Worm (Caenorhabditis elegans): ENCODE measurements around the gene fbxa-197.
"Not testable (repeated sequence)": the region's sequence is repeated elsewhere in the genome, so short reads cannot be mapped to it uniquely, and the experiment has no call there.

Gene fbxa-197

ce11 chrV:15829907-15830306, 37.6 kb upstream of the fbxa-197 start, which contains the start of gene srbc-55:
Gene srbc-55, minus strand, starts transcription at chrV:15830007.
- TF ChIP-seq che-1 (tag; optimal IDR thresholded peaks at IDR 0.05) (no peak), pax-1 (tag; optimal IDR thresholded peaks at IDR 0.05) (no peak), gmeb-2 (tag; optimal IDR thresholded peaks at IDR 0.05) (no peak), K09A11.1 (tag; optimal IDR thresholded peaks at IDR 0.05; ENCODE audit: insufficient read depth) (no peak)

ce11 chrV:15831586-15831985, 35.9 kb upstream of the fbxa-197 start, which contains the start of gene srbc-56:
Gene srbc-56, minus strand, starts transcription at chrV:15831686.
- no peak for TF ChIP-seq fkh-10 (GFP tag; optimal IDR thresholded peaks at IDR 0.05)
- TF ChIP-seq pqm-1 (tag; optimal IDR thresholded peaks at IDR 0.05), result no peak
- TF ChIP-seq unc-42 (tag; optimal IDR thresholded peaks at IDR 0.05), result no peak
- no peak for TF ChIP-seq ceh-6 (GFP tag; optimal IDR thresholded peaks at IDR 0.05)
- no peak for TF ChIP-seq tbx-7 (tag; optimal IDR thresholded peaks at IDR 0.05)
- no peak for TF ChIP-seq ceh-14 (tag; optimal IDR thresholded peaks at IDR 0.05)
- no peak for TF ChIP-seq ztf-16 (tag; optimal IDR thresholded peaks at IDR 0.05)
- TF ChIP-seq ceh-24 (tag; optimal IDR thresholded peaks at IDR 0.05), result no peak
- TF ChIP-seq pag-3 (tag; optimal IDR thresholded peaks at IDR 0.05; ENCODE audit: borderline replicate concordance), result no peak
- no peak for TF ChIP-seq npax-4 (tag; optimal IDR thresholded peaks at IDR 0.05)
- TF ChIP-seq syd-9 (tag; optimal IDR thresholded peaks at IDR 0.05), result no peak
- TF ChIP-seq Y22D7AL.16 (tag; optimal IDR thresholded peaks at IDR 0.05), result no peak
- TF ChIP-seq fax-1 (tag; optimal IDR thresholded peaks at IDR 0.05), result no peak
- TF ChIP-seq hlh-8 (tag; optimal IDR thresholded peaks at IDR 0.05), result no peak
- TF ChIP-seq ceh-18 (tag; optimal IDR thresholded peaks at IDR 0.05), result no peak
- no peak for TF ChIP-seq rnt-1 (tag; optimal IDR thresholded peaks at IDR 0.05)
- no peak for TF ChIP-seq eyg-1 (tag; optimal IDR thresholded peaks at IDR 0.05)
- TF ChIP-seq ceh-45 (GFP tag; IDR thresholded peaks at IDR 0.05), result no peak

- TF ChIP-seq ztf-16 (tag; optimal IDR thresholded peaks at IDR 0.05), result no peak
- TF ChIP-seq rnt-1 (tag; optimal IDR thresholded peaks at IDR 0.05), result no peak
- no peak for TF ChIP-seq hlh-8 (tag; optimal IDR thresholded peaks at IDR 0.05)
- TF ChIP-seq unc-55 (GFP tag; optimal IDR thresholded peaks at IDR 0.05), result no peak
Observed at ce11 chrV:15833622-15834021, 33.9 kb upstream of the fbxa-197 start, which contains the start of gene srbc-54. Gene srbc-54, minus strand, starts transcription at chrV:15833722.

ce11 chrV:15841095-15841494, 26.4 kb upstream of the fbxa-197 start, which contains the start of gene srh-149:
Gene srh-149, minus strand, starts transcription at chrV:15841195.
- TF ChIP-seq fax-1 (tag; optimal IDR thresholded peaks at IDR 0.05), result no peak
- no peak for TF ChIP-seq ceh-48 (tag; optimal IDR thresholded peaks at IDR 0.05)
- no peak for TF ChIP-seq F13H6.1 (tag; optimal IDR thresholded peaks at IDR 0.05)
- no peak for TF ChIP-seq sox-2 (GFP tag; IDR thresholded peaks at IDR 0.05)
- no peak for TF ChIP-seq pat-9 (tag; optimal IDR thresholded peaks at IDR 0.05)
- TF ChIP-seq pros-1 (tag; optimal IDR thresholded peaks at IDR 0.05), result no peak
- no peak for TF ChIP-seq npax-4 (tag; optimal IDR thresholded peaks at IDR 0.05)
- TF ChIP-seq ceh-18 (tag; optimal IDR thresholded peaks at IDR 0.05), result no peak
- TF ChIP-seq fkh-10 (GFP tag; optimal IDR thresholded peaks at IDR 0.05), result no peak
- no peak for TF ChIP-seq unc-42 (tag; optimal IDR thresholded peaks at IDR 0.05)
- TF ChIP-seq pha-4 (tag; optimal IDR thresholded peaks at IDR 0.05), result no peak
- TF ChIP-seq ztf-16 (tag; optimal IDR thresholded peaks at IDR 0.05), result no peak

- TF ChIP-seq C08G9.2, eyg-1, ceh-14 (tag; optimal IDR thresholded peaks at IDR 0.05): not testable (repeated sequence)
Observed at ce11 chrV:15850276-15850811, 17.1 kb upstream of the fbxa-197 start, which contains the start of gene srh-147. Gene srh-147, minus strand, starts transcription at chrV:15850326.

- TF ChIP-seq che-1 (tag; optimal IDR thresholded peaks at IDR 0.05), result no peak
- no peak for TF ChIP-seq nhr-11 (tag; optimal IDR thresholded peaks at IDR 0.05)
- no peak for TF ChIP-seq nhr-232 (tag; optimal IDR thresholded peaks at IDR 0.05)
- no peak for TF ChIP-seq odd-2 (tag; optimal IDR thresholded peaks at IDR 0.05)
- no peak for TF ChIP-seq ceh-31 (tag; optimal IDR thresholded peaks at IDR 0.05)
- no peak for TF ChIP-seq ceh-45 (GFP tag; IDR thresholded peaks at IDR 0.05)
- no peak for TF ChIP-seq T23F11.4 (GFP tag; optimal IDR thresholded peaks at IDR 0.05)
- TF ChIP-seq madf-2 (tag; optimal IDR thresholded peaks at IDR 0.05), result no peak
Observed at ce11 chrV:15858292-15858691, 9.2 kb upstream of the fbxa-197 start, which contains the start of gene srh-148. Gene srh-148, minus strand, starts transcription at chrV:15858392.

All from whole organism, late embryonic.